Worm (Caenorhabditis elegans): ENCODE results near the gene tag-266.

tag-266 gene

DNA sequence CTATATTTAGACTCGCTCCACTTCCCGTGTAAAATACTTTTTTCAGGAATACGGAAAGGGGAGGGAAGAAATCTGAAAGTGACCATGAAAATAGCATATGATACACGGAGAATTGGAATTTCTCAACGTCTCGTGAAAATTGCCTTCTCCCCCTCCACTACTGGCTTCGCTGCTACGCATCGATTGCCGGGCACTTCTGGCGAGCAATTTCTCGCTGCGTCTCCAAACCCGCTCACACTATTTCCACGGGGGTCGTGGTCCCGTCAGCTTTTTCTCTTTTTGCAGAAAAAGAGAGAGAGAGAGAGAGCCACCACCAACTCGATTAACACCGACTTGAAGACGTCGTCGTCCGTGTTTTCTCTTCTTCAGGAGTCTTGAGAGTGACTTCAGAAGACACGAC is 31.0 kb upstream of the tag-266 start (continued):
- peak; percentile 73 for TF ChIP-seq swsn-7 (tag; optimal IDR thresholded peaks at IDR 0.05)
- TF ChIP-seq ceh-88 (GFP tag; IDR thresholded peaks at IDR 0.05) = no peak
- peak; percentile 24 for TF ChIP-seq rnt-1 (tag; optimal IDR thresholded peaks at IDR 0.05)
- TF ChIP-seq pax-3 (tag; optimal IDR thresholded peaks at IDR 0.05) = peak; percentile 3
- no peak for TF ChIP-seq egl-27 (tag; optimal IDR thresholded peaks at IDR 0.05)
- no peak for TF ChIP-seq blmp-1 (tag; optimal IDR thresholded peaks at IDR 0.05)
- no peak for TF ChIP-seq elt-3 (tag; optimal IDR thresholded peaks at IDR 0.05)
- peak; percentile 62 for TF ChIP-seq isw-1 (GFP tag; IDR thresholded peaks at IDR 0.05)
- no peak for TF ChIP-seq ama-1 (optimal IDR thresholded peaks at IDR 0.05)
- no peak for TF ChIP-seq nhr-11 (tag; optimal IDR thresholded peaks at IDR 0.05)
- TF ChIP-seq nhr-84 (tag; optimal IDR thresholded peaks at IDR 0.05) = no peak
- no peak for TF ChIP-seq skn-1 (tag; optimal IDR thresholded peaks at IDR 0.05)
- peak; percentile 21 to 25 for TF ChIP-seq efl-1 (optimal IDR thresholded peaks at IDR 0.05)
- no peak for TF ChIP-seq efl-1 (GFP tag; optimal IDR thresholded peaks at IDR 0.05 in 1 of 2)
- TF ChIP-seq nhr-71 (tag; optimal IDR thresholded peaks at IDR 0.05) = peak; percentile 81
- peak; percentile 75 for TF ChIP-seq egl-13 (tag; optimal IDR thresholded peaks at IDR 0.05)
- TF ChIP-seq sox-4 (tag; optimal IDR thresholded peaks at IDR 0.05) = no peak
- peak; percentile 17 for TF ChIP-seq dsc-1 (tag; optimal IDR thresholded peaks at IDR 0.05)
- no peak for TF ChIP-seq C16A3.4 (tag; optimal IDR thresholded peaks at IDR 0.05)
- TF ChIP-seq vab-15 (tag; optimal IDR thresholded peaks at IDR 0.05) = no peak
- TF ChIP-seq hlh-4 (tag; optimal IDR thresholded peaks at IDR 0.05) = no peak
- TF ChIP-seq ztf-11 (tag; optimal IDR thresholded peaks at IDR 0.05) = no peak
- no peak for TF ChIP-seq zip-4 (GFP tag; optimal IDR thresholded peaks at IDR 0.05)
- no peak for TF ChIP-seq lin-39 (tag; optimal IDR thresholded peaks at IDR 0.05)
- TF ChIP-seq lin-15B (tag; optimal IDR thresholded peaks at IDR 0.05) = no peak
- TF ChIP-seq zag-1 (tag; optimal IDR thresholded peaks at IDR 0.05) = no peak
- TF ChIP-seq unc-130 (tag; optimal IDR thresholded peaks at IDR 0.05) = no peak
- TF ChIP-seq aha-1 (tag; optimal IDR thresholded peaks at IDR 0.05) = no peak
- peak in 1 of 2 experiments; percentile 2 for TF ChIP-seq mdl-1 (tag; optimal IDR thresholded peaks at IDR 0.05)
- TF ChIP-seq fkh-4 (tag; optimal IDR thresholded peaks at IDR 0.05; ENCODE audit: borderline replicate concordance) = no peak
- TF ChIP-seq C34B4.2 (tag; optimal IDR thresholded peaks at IDR 0.05) = no peak
- TF ChIP-seq ceh-90 (tag; optimal IDR thresholded peaks at IDR 0.05) = no peak
- no peak for TF ChIP-seq fos-1 (tag; optimal IDR thresholded peaks at IDR 0.05)
- TF ChIP-seq hpl-2 (GFP tag; optimal IDR thresholded peaks at IDR 0.05) = no peak
- peak; percentile 57 for TF ChIP-seq snu-23 (GFP tag; optimal IDR thresholded peaks at IDR 0.05)
- no peak for TF ChIP-seq pag-3 (tag; optimal IDR thresholded peaks at IDR 0.05; ENCODE audit: borderline replicate concordance, insufficient read depth)
- TF ChIP-seq lsy-2 (tag; optimal IDR thresholded peaks at IDR 0.05) = peak; percentile 18 to 63
- peak in 2 of 3 experiments; percentile 3 to 68 for TF ChIP-seq ceh-82 (tag; optimal IDR thresholded peaks at IDR 0.05)
- no peak for TF ChIP-seq hlh-17 (GFP tag; optimal IDR thresholded peaks at IDR 0.05; ENCODE audit: borderline replicate concordance)
- TF ChIP-seq mep-1 (tag; optimal IDR thresholded peaks at IDR 0.05) = peak; percentile 29
- peak in 1 of 3 experiments; percentile 19 for TF ChIP-seq dpl-1 (GFP tag; optimal IDR thresholded peaks at IDR 0.05)
- no peak for TF ChIP-seq jun-1 (tag; optimal IDR thresholded peaks at IDR 0.05)
- TF ChIP-seq lin-14 (GFP tag; optimal IDR thresholded peaks at IDR 0.05) = peak; percentile 94
- peak; percentile 16 for TF ChIP-seq ceh-8 (GFP tag; optimal IDR thresholded peaks at IDR 0.05)
- no peak for TF ChIP-seq pqm-1 (tag; optimal IDR thresholded peaks at IDR 0.05)
- no peak for TF ChIP-seq ztf-4 (tag; optimal IDR thresholded peaks at IDR 0.05)
- TF ChIP-seq nhr-77 (tag; optimal IDR thresholded peaks at IDR 0.05) = no peak
- TF ChIP-seq sptf-1 (tag; optimal IDR thresholded peaks at IDR 0.05) = no peak
- TF ChIP-seq elt-2 (tag; optimal IDR thresholded peaks at IDR 0.05) = no peak
- TF ChIP-seq xbp-1 (tag; optimal IDR thresholded peaks at IDR 0.05) = peak; percentile 39
- TF ChIP-seq irx-1 (tag; optimal IDR thresholded peaks at IDR 0.05) = no peak
- no peak for TF ChIP-seq nhr-85 (tag)
- TF ChIP-seq mab-9 (GFP tag; IDR thresholded peaks at IDR 0.05) = no peak
- no peak for TF ChIP-seq C04F5.9 (tag; optimal IDR thresholded peaks at IDR 0.05)
